Worm (Caenorhabditis elegans) whole organism, L1 larva: ENCODE results near the gene ttr-16.

Experiments
- F16B12.6 ChIP-seq: fragments of 150-350 bp; optimal IDR thresholded peaks from 2 replicates; lab custom pipeline; 2014; ENCODE audit warnings: missing biosample characterization, missing genetic modification characterization
- aha-1 ChIP-seq: fragments of 150-350 bp; optimal IDR thresholded peaks from 2 replicates; lab custom pipeline; 2014; ENCODE audit warnings: missing biosample characterization, missing genetic modification characterization
- ama-1 ChIP-seq: fragments of 150-350 bp; optimal IDR thresholded peaks from 2 replicates; lab custom pipeline; 2014
- blmp-1 ChIP-seq: fragments of 150-350 bp; optimal IDR thresholded peaks from 2 replicates; lab custom pipeline; 2014; ENCODE audit warnings: missing biosample characterization, missing genetic modification characterization
- ceh-90 ChIP-seq: sonication (generic microtip); optimal IDR thresholded peaks from 2 replicates; lab custom pipeline; 2016; ENCODE audit warnings: missing genetic modification characterization, missing compliant biosample characterization
- ces-1 ChIP-seq: fragments of 150-350 bp; optimal IDR thresholded peaks from 2 replicates; lab custom pipeline; 2014; ENCODE audit warnings: missing biosample characterization, missing genetic modification reagents, missing genetic modification characterization
- dpl-1 ChIP-seq, 3 experiments: fragments of 150-350 bp in 2 of 3; sonication (generic microtip) in 1 of 3; optimal IDR thresholded peaks; 2 replicates each; lab custom pipeline; 2014 to 2017; ENCODE audit warnings: missing biosample characterization in 3 of 3, missing genetic modification characterization in 3 of 3, missing genetic modification reagents in 3 of 3
- efl-1 ChIP-seq, 4 experiments: fragments of 150-350 bp; optimal IDR thresholded peaks in 3 of 4; peaks in 1 of 4; 1 replicate in 1 of 4; 2 replicates in 3 of 4; lab custom pipeline; 2014; ENCODE audit warnings: missing biosample characterization in 2 of 4, missing genetic modification characterization in 2 of 4, missing genetic modification reagents in 2 of 4
- efl-3 ChIP-seq: fragments of 200-800 bp; sonication (Bioruptor generic); optimal IDR thresholded peaks from 2 replicates; lab custom pipeline; 2018; ENCODE audit warnings: mild to moderate bottlenecking, missing genetic modification characterization, missing compliant biosample characterization
- egl-13 ChIP-seq: sonication (generic microtip); optimal IDR thresholded peaks from 2 replicates; lab custom pipeline; 2016; ENCODE audit warnings: missing genotype, missing genetic modification reagents, missing genetic modification characterization, missing compliant biosample characterization
- egl-27 ChIP-seq, 2 experiments: fragments of 150-350 bp in 1 of 2; sonication (generic microtip); optimal IDR thresholded peaks; 3 replicates each; lab custom pipeline; 2017 to 2018; ENCODE audit warnings: missing biosample characterization in 2 of 2, missing genetic modification characterization in 2 of 2, missing genetic modification reagents in 2 of 2
- ets-5 ChIP-seq: fragments of 200-800 bp; sonication (Bioruptor generic); IDR thresholded peaks from 2 replicates; pipeline ENCODE4 v1.3.6; 2022; ENCODE audit warnings: missing genetic modification characterization, missing compliant biosample characterization
- fkh-10 ChIP-seq: sonication (generic microtip); optimal IDR thresholded peaks from 2 replicates; lab custom pipeline; 2017; ENCODE audit warnings: missing biosample characterization, missing genetic modification reagents, missing genetic modification characterization
- fkh-4 ChIP-seq: sonication (generic microtip); optimal IDR thresholded peaks from 2 replicates; lab custom pipeline; 2016; ENCODE audit warnings: missing compliant biosample characterization, missing genetic modification characterization, borderline replicate concordance
- fkh-8 ChIP-seq: sonication (generic microtip); optimal IDR thresholded peaks from 2 replicates; lab custom pipeline; 2016; ENCODE audit warnings: mild to moderate bottlenecking, missing genetic modification characterization, missing compliant biosample characterization
- fos-1 ChIP-seq: fragments of 150-350 bp; optimal IDR thresholded peaks from 2 replicates; lab custom pipeline; 2014; ENCODE audit warnings: missing biosample characterization, missing genetic modification characterization
- grh-1 ChIP-seq: fragments of 200-800 bp; sonication (Bioruptor generic); IDR thresholded peaks from 2 replicates; pipeline ENCODE4 v1.3.6; 2022; ENCODE audit warnings: missing genetic modification reagents, missing genetic modification characterization, missing compliant biosample characterization
- hlh-4 ChIP-seq: sonication (generic microtip); optimal IDR thresholded peaks from 2 replicates; lab custom pipeline; 2016; ENCODE audit warnings: mild to moderate bottlenecking, missing genetic modification characterization, missing compliant biosample characterization
- hpl-2 ChIP-seq: fragments of 150-350 bp; optimal IDR thresholded peaks from 2 replicates; lab custom pipeline; 2014; ENCODE audit warnings: missing biosample characterization, missing genetic modification reagents, missing genetic modification characterization
- jun-1 ChIP-seq: fragments of 150-350 bp; optimal IDR thresholded peaks from 2 replicates; lab custom pipeline; 2014; ENCODE audit warnings: missing biosample characterization, missing genetic modification reagents, missing genetic modification characterization
- lin-14 ChIP-seq: fragments of 200-800 bp; sonication (Bioruptor generic); optimal IDR thresholded peaks from 2 replicates; lab custom pipeline; 2018; ENCODE audit warnings: mild to moderate bottlenecking, missing genetic modification characterization, moderate library complexity, missing compliant biosample characterization
- lsy-2 ChIP-seq, 2 experiments: fragments of 150-350 bp; optimal IDR thresholded peaks; 2 replicates each; lab custom pipeline; 2014; ENCODE audit warnings: missing biosample characterization in 2 of 2, missing genetic modification characterization in 2 of 2
- mab-9 ChIP-seq: fragments of 200-800 bp; sonication (Bioruptor generic); IDR thresholded peaks from 2 replicates; pipeline ENCODE4 v1.3.6; 2022; ENCODE audit warnings: missing genetic modification reagents, missing genetic modification characterization, missing compliant biosample characterization
- mef-2 ChIP-seq: fragments of 150-350 bp; optimal IDR thresholded peaks from 2 replicates; lab custom pipeline; 2014; ENCODE audit warnings: missing biosample characterization, missing genetic modification characterization
- mep-1 ChIP-seq: fragments of 150-350 bp; optimal IDR thresholded peaks from 2 replicates; lab custom pipeline; 2014; ENCODE audit warnings: missing biosample characterization, missing genetic modification characterization
- nhr-11 ChIP-seq: fragments of 150-350 bp; optimal IDR thresholded peaks from 2 replicates; lab custom pipeline; 2014; ENCODE audit warnings: missing biosample characterization, missing genetic modification characterization
- nhr-19 ChIP-seq: fragments of 200-800 bp; sonication (Bioruptor generic); conservative IDR thresholded peaks from 2 replicates; pipeline ENCODE4 v1.3.6; 2022; ENCODE audit warnings: missing genetic modification characterization, missing compliant biosample characterization
- nhr-28 ChIP-seq: fragments of 150-350 bp; optimal IDR thresholded peaks from 2 replicates; lab custom pipeline; 2014; ENCODE audit warnings: missing biosample characterization, missing genetic modification characterization
- nhr-47 ChIP-seq: sonication (generic microtip); optimal IDR thresholded peaks from 2 replicates; lab custom pipeline; 2016; ENCODE audit warnings: mild to moderate bottlenecking, missing genetic modification characterization, moderate library complexity, missing compliant biosample characterization
- nhr-71 ChIP-seq: sonication (generic microtip); optimal IDR thresholded peaks from 2 replicates; lab custom pipeline; 2016; ENCODE audit warnings: mild to moderate bottlenecking, missing genetic modification characterization, moderate library complexity, missing compliant biosample characterization
- nhr-76 ChIP-seq: sonication (generic microtip); optimal IDR thresholded peaks from 2 replicates; lab custom pipeline; 2017; ENCODE audit warnings: missing biosample characterization, missing genetic modification characterization
- nhr-84 ChIP-seq: sonication (generic microtip); optimal IDR thresholded peaks from 2 replicates; lab custom pipeline; 2017; ENCODE audit warnings: missing biosample characterization, missing genetic modification characterization
- nhr-90 ChIP-seq: sonication (generic microtip); optimal IDR thresholded peaks from 2 replicates; lab custom pipeline; 2016; ENCODE audit warnings: mild to moderate bottlenecking, missing genetic modification characterization, missing compliant biosample characterization; ENCODE audit not compliant: poor library complexity
- pag-3 ChIP-seq: sonication (generic microtip); optimal IDR thresholded peaks from 2 replicates; lab custom pipeline; 2017; ENCODE audit warnings: missing genetic modification characterization, mild to moderate bottlenecking, missing compliant biosample characterization, antibody characterized with exemption, borderline replicate concordance; ENCODE audit not compliant: insufficient read depth
- rnt-1 ChIP-seq: sonication (generic microtip); optimal IDR thresholded peaks from 2 replicates; lab custom pipeline; 2016; ENCODE audit warnings: mild to moderate bottlenecking, missing genetic modification characterization, moderate library complexity, missing compliant biosample characterization
- sox-4 ChIP-seq: sonication (generic microtip); optimal IDR thresholded peaks from 2 replicates; lab custom pipeline; 2016; ENCODE audit warnings: missing genetic modification characterization, missing compliant biosample characterization
- sptf-1 ChIP-seq: fragments of 150-350 bp; optimal IDR thresholded peaks from 2 replicates; lab custom pipeline; 2014; ENCODE audit warnings: missing biosample characterization, missing genetic modification characterization
- swsn-7 ChIP-seq: sonication (generic microtip); optimal IDR thresholded peaks from 2 replicates; lab custom pipeline; 2016; ENCODE audit warnings: missing genetic modification characterization, missing compliant biosample characterization
- tbx-2 ChIP-seq: sonication (generic microtip); optimal IDR thresholded peaks from 2 replicates; lab custom pipeline; 2016; ENCODE audit warnings: missing genetic modification characterization, missing compliant biosample characterization
- unc-130 ChIP-seq: fragments of 150-350 bp; optimal IDR thresholded peaks from 2 replicates; lab custom pipeline; 2017; ENCODE audit warnings: missing biosample characterization, missing genetic modification characterization, inconsistent platforms
- unc-30 ChIP-seq: sonication (generic microtip); optimal IDR thresholded peaks from 2 replicates; lab custom pipeline; 2017; ENCODE audit warnings: missing biosample characterization, missing genetic modification characterization
- unc-62 ChIP-seq: fragments of 150-350 bp; optimal IDR thresholded peaks from 2 replicates; lab custom pipeline; 2014; ENCODE audit warnings: missing biosample characterization, missing genetic modification reagents, missing genetic modification characterization
- xbp-1 ChIP-seq: sonication (generic microtip); optimal IDR thresholded peaks from 2 replicates; lab custom pipeline; 2016; ENCODE audit warnings: missing genetic modification characterization, missing compliant biosample characterization
- zag-1 ChIP-seq: fragments of 150-350 bp; optimal IDR thresholded peaks from 2 replicates; lab custom pipeline; 2014; ENCODE audit warnings: missing biosample characterization, missing genetic modification characterization
- zip-4 ChIP-seq: fragments of 200-800 bp; sonication (Bioruptor generic); optimal IDR thresholded peaks from 2 replicates; lab custom pipeline; 2018; ENCODE audit warnings: mild to moderate bottlenecking, missing genetic modification characterization, moderate library complexity, missing compliant biosample characterization
- ztf-11 ChIP-seq, 2 experiments: sonication (generic microtip); optimal IDR thresholded peaks; 2 replicates each; lab custom pipeline; 2016 to 2017; ENCODE audit warnings: missing genetic modification characterization in 2 of 2, missing biosample characterization in 1 of 2, missing compliant biosample characterization in 1 of 2
- ztf-4 ChIP-seq: fragments of 150-350 bp; optimal IDR thresholded peaks from 2 replicates; lab custom pipeline; 2014; ENCODE audit warnings: missing biosample characterization, missing genetic modification characterization

The ttr-16 gene

DNA sequence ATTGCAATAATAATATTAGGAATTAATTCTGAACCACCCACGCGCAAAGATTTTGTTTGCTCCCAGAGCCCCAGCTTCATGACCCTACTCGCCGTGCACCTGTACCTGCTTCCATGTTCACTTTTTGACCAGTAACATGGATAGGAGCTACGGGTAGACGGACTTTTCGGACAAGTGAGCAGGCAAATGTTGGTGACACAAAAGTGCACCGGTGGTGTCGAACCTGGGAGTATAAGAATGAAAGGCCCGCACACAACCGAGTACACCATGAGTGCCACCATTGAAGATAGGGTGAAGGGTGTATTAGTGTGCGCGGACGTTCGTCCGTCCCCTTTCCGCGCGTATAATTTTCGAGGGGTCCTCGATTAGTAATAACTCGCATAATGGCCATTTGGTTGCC lies 38.0 kb downstream of the ttr-16 start:
- TF ChIP-seq ceh-90 (tag; lab: Kevin White, UChicago) (no peak), blmp-1 (tag; lab: Kevin White, UChicago) (no peak), mep-1 (tag; lab: Kevin White, UChicago) (peak; percentile 18), grh-1 (GFP tag; lab: Robert Waterston, UW) (0 out of 2 replicates have a peak, but pooled peaks have one; percentile 8), ama-1 (lab: Kevin White, UChicago) (peak; percentile 64), nhr-19 (GFP tag; lab: Robert Waterston, UW) (peak; percentile 23), ztf-4 (peak; percentile 1), rnt-1 (tag; lab: Kevin White, UChicago) (peak; percentile 28), nhr-47 (tag; lab: Kevin White, UChicago) (peak; percentile 14), fkh-10 (GFP tag; lab: Kevin White, UChicago) (no peak), fos-1 (tag; lab: Kevin White, UChicago) (no peak)

- no peak for TF ChIP-seq sox-4 (tag; lab: Kevin White, UChicago)
- TF ChIP-seq fkh-8 (tag; lab: Kevin White, UChicago) = no peak
- no peak for TF ChIP-seq swsn-7 (tag; lab: Kevin White, UChicago)
- TF ChIP-seq ztf-11 (tag; optimal IDR thresholded peaks at IDR 0.05; lab: Kevin White, UChicago) = no peak
- no peak for TF ChIP-seq tbx-2 (tag; lab: Kevin White, UChicago)
- no peak for TF ChIP-seq ces-1 (GFP tag; lab: Kevin White, UChicago)
- TF ChIP-seq unc-30 = no peak
- no peak for TF ChIP-seq nhr-76 (tag; lab: Kevin White, UChicago)
Observed at ce11 chrIV:11022303-11022702, 41.6 kb downstream of the ttr-16 start, which contains the start of gene alh-3. Gene alh-3, plus strand, starts transcription at chrIV:11022603.

- TF ChIP-seq jun-1 (tag; lab: Kevin White, UChicago) (no peak), tbx-2 (tag; lab: Kevin White, UChicago) (peak; percentile 11), sptf-1 (tag; lab: Kevin White, UChicago) (no peak), nhr-71 (tag; lab: Kevin White, UChicago) (peak; percentile 51), F16B12.6 (tag; lab: Kevin White, UChicago) (no peak), lin-14 (peak; percentile 65), dpl-1 (GFP tag; optimal IDR thresholded peaks at IDR 0.05; lab: Kevin White, UChicago) (no peak), hlh-4 (tag; lab: Kevin White, UChicago) (no peak), mab-9 (no peak), ztf-11 (tag; optimal IDR thresholded peaks at IDR 0.05; lab: Kevin White, UChicago) (no peak), efl-1 (optimal IDR thresholded peaks at IDR 0.05; lab: Kevin White, UChicago) (no peak), efl-1 (GFP tag; optimal IDR thresholded peaks at IDR 0.05 in 1 of 2; lab: Kevin White, UChicago) (peak in 1 of 2 experiments; percentile 60), nhr-11 (tag; lab: Kevin White, UChicago) (no peak), egl-27 (tag; optimal IDR thresholded peaks at IDR 0.05; lab: Kevin White, UChicago) (no peak), ets-5 (no peak), egl-13 (tag; lab: Kevin White, UChicago) (no peak), fos-1 (tag; lab: Kevin White, UChicago) (no peak), unc-62 (GFP tag; lab: Kevin White, UChicago) (no peak), zip-4 (no peak), lsy-2 (tag; optimal IDR thresholded peaks at IDR 0.05; lab: Kevin White, UChicago) (no peak), zag-1 (tag; lab: Kevin White, UChicago) (no peak), unc-130 (tag; lab: Kevin White, UChicago) (peak; percentile 1), ama-1 (lab: Kevin White, UChicago) (no peak), rnt-1 (tag; lab: Kevin White, UChicago) (no peak), mep-1 (tag; lab: Kevin White, UChicago) (peak; percentile 50), xbp-1 (tag; lab: Kevin White, UChicago) (no peak), nhr-28 (tag; lab: Kevin White, UChicago) (no peak), efl-3 (GFP tag; lab: Kevin White, UChicago) (no peak), fkh-4 (tag; lab: Kevin White, UChicago) (no peak), nhr-84 (no peak), ces-1 (GFP tag; lab: Kevin White, UChicago) (no peak), hpl-2 (GFP tag; lab: Kevin White, UChicago) (no peak), nhr-90 (tag; lab: Kevin White, UChicago) (no peak), aha-1 (tag; lab: Kevin White, UChicago) (no peak), mef-2 (tag; lab: Kevin White, UChicago) (no peak), pag-3 (tag; lab: Kevin White, UChicago) (no peak)
Observed at ce11 chrIV:11021512-11022268, 42.2 kb downstream of the ttr-16 start, which contains the start of gene mogs-1. Gene mogs-1, minus strand, starts transcription at chrIV:11021928.
